Fruit fly (Drosophila melanogaster) whole organism, adult: ENCODE data around the gene bb8.

ENCODE experiments used
- CG11617 ChIP-seq: fragments of 200-800 bp; sonication (Bioruptor generic); optimal IDR thresholded peaks from 2 replicates; lab custom pipeline; 2017; ENCODE audit warnings: mild to moderate bottlenecking, missing biosample characterization, missing genetic modification reagents, missing genetic modification characterization
- CG33017 ChIP-seq: fragments of 200-800 bp; sonication (Bioruptor generic); optimal IDR thresholded peaks from 2 replicates; lab custom pipeline; 2018; ENCODE audit warnings: missing biosample characterization, mild to moderate bottlenecking, missing genetic modification characterization, moderate library complexity
- CG5204 ChIP-seq: fragments of 200-800 bp; sonication (Bioruptor generic); optimal IDR thresholded peaks from 2 replicates; lab custom pipeline; 2016; ENCODE audit warnings: missing biosample characterization, missing genetic modification characterization
- CG7045 ChIP-seq: fragments of 200-800 bp; sonication (Bioruptor generic); optimal IDR thresholded peaks from 2 replicates; lab custom pipeline; 2017; ENCODE audit warnings: missing biosample characterization, mild to moderate bottlenecking, missing genetic modification characterization
- CG7101 ChIP-seq: fragments of 200-800 bp; sonication (Bioruptor generic); optimal IDR thresholded peaks from 2 replicates; lab custom pipeline; 2018; ENCODE audit warnings: missing biosample characterization, mild to moderate bottlenecking, missing genetic modification characterization, moderate library complexity
- Crg-1 ChIP-seq: fragments of 200-800 bp; sonication (Bioruptor generic); optimal IDR thresholded peaks from 2 replicates; lab custom pipeline; 2016; ENCODE audit warnings: missing biosample characterization, missing genetic modification characterization
- Mnt ChIP-seq: fragments of 200-800 bp; sonication (Bioruptor generic); optimal IDR thresholded peaks from 2 replicates; lab custom pipeline; 2016; ENCODE audit warnings: missing biosample characterization, mild to moderate bottlenecking, missing genetic modification characterization
- bab1 ChIP-seq: fragments of 200-800 bp; sonication (Bioruptor generic); optimal IDR thresholded peaks from 3 replicates; lab custom pipeline; 2019; ENCODE audit warnings: missing biosample characterization, mild to moderate bottlenecking, missing genetic modification characterization, moderate library complexity
- cic ChIP-seq: fragments of 200-800 bp; sonication (Bioruptor generic); optimal IDR thresholded peaks from 2 replicates; lab custom pipeline; 2017; ENCODE audit warnings: missing biosample characterization, mild to moderate bottlenecking, missing genetic modification characterization, moderate library complexity
- cnc ChIP-seq, 2 experiments: fragments of >200 bp; optimal IDR thresholded peaks; 2 replicates each; lab custom pipeline; 2017
- kay ChIP-seq: fragments of 200-800 bp; sonication (Bioruptor generic); peaks from one replicate; lab custom pipeline; 2016; ENCODE audit warnings: missing biosample characterization, missing genetic modification characterization, borderline replicate concordance
- pad ChIP-seq: fragments of 200-800 bp; sonication (Bioruptor generic); optimal IDR thresholded peaks from 3 replicates; lab custom pipeline; 2017; ENCODE audit warnings: missing biosample characterization, missing genetic modification characterization, mild to moderate bottlenecking, moderate library complexity, missing genetic modification reagents

DNA sequence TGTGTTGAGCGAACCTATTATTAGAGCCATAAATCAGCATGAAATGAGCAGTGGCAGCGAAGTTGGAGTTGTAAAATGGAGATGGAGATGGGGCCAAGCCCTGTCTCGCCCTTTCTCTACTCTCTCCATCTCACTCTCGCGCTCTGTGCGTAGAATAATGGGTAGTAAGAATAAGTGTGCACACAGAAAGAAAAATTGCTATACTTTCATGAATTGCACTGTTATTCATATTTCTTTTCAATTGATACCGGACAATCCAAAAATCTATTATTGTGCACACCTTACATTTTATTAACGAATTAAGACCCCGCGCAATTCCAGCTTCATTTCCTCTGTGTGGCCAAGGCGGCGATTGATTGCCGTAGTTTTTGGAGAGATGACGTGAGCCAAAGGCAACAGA is 10.2 kb downstream of the bb8 start:
- TF ChIP-seq cnc (optimal IDR thresholded peaks at IDR 0.05; lab: Kevin White, UChicago) (no peak), CG7101 (no peak), pad (peak; percentile 69), bab1 (GFP tag; lab: Kevin White, UChicago) (no peak), CG33017 (tag; lab: Kevin White, UChicago) (no peak), kay (GFP tag; lab: Kevin White, UChicago) (no peak), CG7045 (GFP tag; lab: Kevin White, UChicago) (no peak), Crg-1 (GFP tag; lab: Kevin White, UChicago) (no peak), CG5204 (GFP tag; lab: Kevin White, UChicago) (no peak), Mnt (GFP tag; lab: Kevin White, UChicago) (no peak), CG11617 (GFP tag; lab: Kevin White, UChicago) (no peak), cic (no peak)
